Fruit fly (Drosophila melanogaster): ENCODE measurements around the gene CG10512.

The CG10512 gene

dm6 chr3L:21202777-21203282 lies at the start of gene CG10512, which contains the start of the genes Targ1 and Targ2:
CG10512 (plus strand) TSS chr3L:21202920.
Targ1 (minus strand) TSS chr3L:21202882.
Targ2 (minus strand) TSS chr3L:21203232.
- TF ChIP-seq CG8478 (optimal IDR thresholded peaks at IDR 0.05) (no peak), usp (GFP tag; optimal IDR thresholded peaks at IDR 0.05) (no peak), EcR (GFP tag; optimal IDR thresholded peaks at IDR 0.05) (no peak), psq (optimal IDR thresholded peaks at IDR 0.05) (no peak), Dll (optimal IDR thresholded peaks at IDR 0.05) (no peak), pan (optimal IDR thresholded peaks at IDR 0.05) (no peak)

dm6 chr3L:21171905-21172304 lies 30.8 kb upstream of the CG10512 start, which contains the start of gene Ac78C:
Ac78C (minus strand) TSS chr3L:21171930.
- TF ChIP-seq CG8478 (optimal IDR thresholded peaks at IDR 0.05): no peak

dm6 chr3L:21172527-21173253 lies 30.0 kb upstream of the CG10512 start, which contains the start of the genes chb and AsnS:
chb (plus strand) TSS chr3L:21172853.
AsnS (plus strand) TSS chr3L:21173118.
- TF ChIP-seq Dll (optimal IDR thresholded peaks at IDR 0.05): no peak
- peak in 1 of 2 experiments; percentile 6 for TF ChIP-seq EcR (GFP tag; optimal IDR thresholded peaks at IDR 0.05)

dm6 chr3L:21174962-21175361 lies 27.8 kb upstream of the CG10512 start:
- no peak for TF ChIP-seq pan (optimal IDR thresholded peaks at IDR 0.05)
- TF ChIP-seq CG8478 (optimal IDR thresholded peaks at IDR 0.05): no peak
- no peak for TF ChIP-seq EcR (GFP tag; optimal IDR thresholded peaks at IDR 0.05)
- TF ChIP-seq Dll (optimal IDR thresholded peaks at IDR 0.05): no peak
- TF ChIP-seq usp (GFP tag; optimal IDR thresholded peaks at IDR 0.05): no peak
- TF ChIP-seq psq (optimal IDR thresholded peaks at IDR 0.05): no peak

dm6 chr3L:21175531-21176271 lies 27.0 kb upstream of the CG10512 start:
- TF ChIP-seq psq (optimal IDR thresholded peaks at IDR 0.05) (no peak), EcR (GFP tag; optimal IDR thresholded peaks at IDR 0.05) (no peak), CG8478 (optimal IDR thresholded peaks at IDR 0.05) (no peak), usp (GFP tag; optimal IDR thresholded peaks at IDR 0.05) (no peak), pan (optimal IDR thresholded peaks at IDR 0.05) (no peak), Dll (optimal IDR thresholded peaks at IDR 0.05) (no peak)

- no peak for TF ChIP-seq Dll (optimal IDR thresholded peaks at IDR 0.05)
- TF ChIP-seq pan (optimal IDR thresholded peaks at IDR 0.05): no peak
- no peak for TF ChIP-seq CG8478 (optimal IDR thresholded peaks at IDR 0.05)
- TF ChIP-seq EcR (GFP tag; optimal IDR thresholded peaks at IDR 0.05): no peak
- TF ChIP-seq psq (optimal IDR thresholded peaks at IDR 0.05): no peak
- TF ChIP-seq usp (GFP tag; optimal IDR thresholded peaks at IDR 0.05): no peak
Observed at dm6 chr3L:21176276-21176934, 26.3 kb upstream of the CG10512 start.

- no peak for TF ChIP-seq psq (optimal IDR thresholded peaks at IDR 0.05)
Observed at dm6 chr3L:21176935-21177581, 25.7 kb upstream of the CG10512 start.

dm6 chr3L:21185622-21186021 lies 17.1 kb upstream of the CG10512 start:
- TF ChIP-seq psq (optimal IDR thresholded peaks at IDR 0.05): no peak
- TF ChIP-seq Dll (optimal IDR thresholded peaks at IDR 0.05): no peak
- no peak for TF ChIP-seq EcR (GFP tag; optimal IDR thresholded peaks at IDR 0.05)
- TF ChIP-seq pan (optimal IDR thresholded peaks at IDR 0.05): no peak
- TF ChIP-seq CG8478 (optimal IDR thresholded peaks at IDR 0.05): no peak
- TF ChIP-seq usp (GFP tag; optimal IDR thresholded peaks at IDR 0.05): no peak

dm6 chr3L:21186487-21186886 lies 16.2 kb upstream of the CG10512 start:
- TF ChIP-seq usp (GFP tag; optimal IDR thresholded peaks at IDR 0.05): no peak
- no peak for TF ChIP-seq CG8478 (optimal IDR thresholded peaks at IDR 0.05)
- no peak for TF ChIP-seq psq (optimal IDR thresholded peaks at IDR 0.05)
- no peak for TF ChIP-seq EcR (GFP tag; optimal IDR thresholded peaks at IDR 0.05)
- TF ChIP-seq Dll (optimal IDR thresholded peaks at IDR 0.05): no peak
- TF ChIP-seq pan (optimal IDR thresholded peaks at IDR 0.05): no peak

- TF ChIP-seq psq (optimal IDR thresholded peaks at IDR 0.05) (no peak), EcR (GFP tag; optimal IDR thresholded peaks at IDR 0.05) (no peak), usp (GFP tag; optimal IDR thresholded peaks at IDR 0.05) (no peak), Dll (optimal IDR thresholded peaks at IDR 0.05) (no peak), pan (optimal IDR thresholded peaks at IDR 0.05) (no peak), CG8478 (optimal IDR thresholded peaks at IDR 0.05) (no peak)
Observed at dm6 chr3L:21192024-21192423, 10.7 kb upstream of the CG10512 start.

dm6 chr3L:21193170-21193569 lies 9.6 kb upstream of the CG10512 start, which contains the start of gene CG42337:
CG42337 (minus strand) TSS chr3L:21193363.
- no peak for TF ChIP-seq EcR (GFP tag; optimal IDR thresholded peaks at IDR 0.05)
- TF ChIP-seq Dll (optimal IDR thresholded peaks at IDR 0.05): no peak
